Fruit fly (Drosophila melanogaster) whole organism, embryonic: Measurements from ENCODE around the gene CheA75a.

Experiments
- Awh ChIP-seq: fragments of 200-800 bp; sonication (Bioruptor generic); IDR thresholded peaks from 2 replicates; pipeline ENCODE4, ENCODE4 v1.3.6; 2022; ENCODE audit warnings: missing biosample characterization, missing genetic modification characterization
- Bteb2 ChIP-seq: fragments of 200-800 bp; sonication (Bioruptor generic); optimal IDR thresholded peaks from 2 replicates; lab custom pipeline; 2016; ENCODE audit warnings: missing biosample characterization, missing genetic modification characterization
- CG10267 ChIP-seq: fragments of 200-800 bp; sonication (Bioruptor generic); optimal IDR thresholded peaks from 2 replicates; lab custom pipeline; 2018; ENCODE audit warnings: missing biosample characterization, mild to moderate bottlenecking, missing genetic modification characterization, moderate library complexity
- CG12104 ChIP-seq: fragments of 200-800 bp; sonication (Bioruptor generic); optimal IDR thresholded peaks from 3 replicates; lab custom pipeline; 2016; ENCODE audit warnings: missing biosample characterization, missing genetic modification characterization
- CG13424 ChIP-seq: fragments of 200-800 bp; sonication (Bioruptor generic); optimal IDR thresholded peaks from 2 replicates; lab custom pipeline; 2019; ENCODE audit warnings: missing biosample characterization, mild to moderate bottlenecking, missing genetic modification characterization, moderate library complexity
- CG13624 ChIP-seq: fragments of 200-800 bp; sonication (Bioruptor generic); optimal IDR thresholded peaks from 2 replicates; lab custom pipeline; 2016; ENCODE audit warnings: missing biosample characterization, missing genetic modification characterization
- CG1792 ChIP-seq: fragments of 200-800 bp; sonication (Bioruptor generic); optimal IDR thresholded peaks from 2 replicates; lab custom pipeline; 2016; ENCODE audit warnings: missing biosample characterization, missing genetic modification characterization
- CG18011 ChIP-seq: fragments of 200-800 bp; sonication (Bioruptor generic); optimal IDR thresholded peaks from 2 replicates; lab custom pipeline; 2017; ENCODE audit warnings: missing biosample characterization, missing genetic modification characterization, mild to moderate bottlenecking, moderate library complexity, missing genotype
- CG18262 ChIP-seq: fragments of 200-800 bp; optimal IDR thresholded peaks from 3 replicates; lab custom pipeline; 2019; ENCODE audit warnings: missing biosample characterization, mild to moderate bottlenecking, missing genetic modification characterization, moderate library complexity
- CG2712 ChIP-seq: fragments of 200-800 bp; optimal IDR thresholded peaks from 3 replicates; lab custom pipeline; 2019; ENCODE audit warnings: missing biosample characterization, mild to moderate bottlenecking, missing genetic modification characterization, moderate library complexity
- CG30020 ChIP-seq: fragments of 200-800 bp; optimal IDR thresholded peaks from 2 replicates; lab custom pipeline; 2019; ENCODE audit warnings: missing biosample characterization, mild to moderate bottlenecking, missing genetic modification characterization, moderate library complexity
- CG31365 ChIP-seq: fragments of 200-800 bp; sonication (Bioruptor generic); optimal IDR thresholded peaks from 2 replicates; lab custom pipeline; 2018; ENCODE audit warnings: missing biosample characterization, mild to moderate bottlenecking, missing genetic modification characterization
- CG33213 ChIP-seq: fragments of 200-800 bp; sonication (Bioruptor generic); optimal IDR thresholded peaks from 3 replicates; lab custom pipeline; 2016; ENCODE audit warnings: missing biosample characterization, missing genetic modification characterization
- CG3995 ChIP-seq: fragments of 200-800 bp; sonication (Bioruptor generic); optimal IDR thresholded peaks from 3 replicates; lab custom pipeline; 2016; ENCODE audit warnings: missing biosample characterization, missing genetic modification characterization
- CG4328 ChIP-seq: fragments of 200-800 bp; sonication (Bioruptor generic); optimal IDR thresholded peaks from 3 replicates; lab custom pipeline; 2017; ENCODE audit warnings: missing biosample characterization, missing genetic modification reagents, missing genetic modification characterization
- CG4730 ChIP-seq: fragments of 200-800 bp; sonication (Bioruptor generic); IDR thresholded peaks from 2 replicates; pipeline ENCODE4 v1.3.6; 2022; ENCODE audit warnings: missing biosample characterization, missing genetic modification characterization
- CG5180 ChIP-seq: fragments of 200-800 bp; sonication (Bioruptor generic); optimal IDR thresholded peaks from 3 replicates; lab custom pipeline; 2017; ENCODE audit warnings: missing biosample characterization, missing genetic modification characterization, mild to moderate bottlenecking, moderate library complexity, missing genetic modification reagents
- CG6254 ChIP-seq: fragments of 200-800 bp; sonication (Bioruptor generic); optimal IDR thresholded peaks from 3 replicates; lab custom pipeline; 2017; ENCODE audit warnings: mild to moderate bottlenecking, missing biosample characterization, missing genetic modification reagents, missing genetic modification characterization
- CG7987 ChIP-seq: fragments of 200-800 bp; sonication (Bioruptor generic); optimal IDR thresholded peaks from 2 replicates; lab custom pipeline; 2018; ENCODE audit warnings: missing biosample characterization, mild to moderate bottlenecking, missing genetic modification characterization, moderate library complexity
- CG8388 ChIP-seq: fragments of 200-800 bp; sonication (Bioruptor generic); optimal IDR thresholded peaks from 2 replicates; lab custom pipeline; 2019; ENCODE audit warnings: missing biosample characterization, mild to moderate bottlenecking, missing genetic modification characterization, moderate library complexity
- Doc2 ChIP-seq: fragments of 200-800 bp; sonication (Bioruptor generic); IDR thresholded peaks from 2 replicates; pipeline ENCODE4 v1.3.6; 2022; ENCODE audit warnings: missing biosample characterization, missing genetic modification characterization
- HLH4C ChIP-seq: fragments of 200-800 bp; sonication (Bioruptor generic); IDR thresholded peaks from 3 replicates; pipeline ENCODE4 v1.3.6; 2022; ENCODE audit warnings: missing biosample characterization, missing genetic modification characterization; ENCODE audit not compliant: partially characterized antibody
- Hr51 ChIP-seq, 2 experiments: fragments of 200-800 bp; sonication (Bioruptor generic); optimal IDR thresholded peaks; 2 replicates in 1 of 2; 3 replicates in 1 of 2; lab custom pipeline; 2016 to 2018; ENCODE audit warnings: missing biosample characterization in 2 of 2, missing genetic modification characterization in 2 of 2, mild to moderate bottlenecking in 1 of 2, moderate library complexity in 1 of 2
- MTF-1 ChIP-seq: fragments of 200-800 bp; sonication (Bioruptor generic); optimal IDR thresholded peaks from 2 replicates; lab custom pipeline; 2018; ENCODE audit warnings: missing biosample characterization, mild to moderate bottlenecking, missing genetic modification characterization, borderline replicate concordance
- Meics ChIP-seq: fragments of 200-800 bp; sonication (Bioruptor generic); optimal IDR thresholded peaks from 2 replicates; lab custom pipeline; 2017; ENCODE audit warnings: missing biosample characterization, mild to moderate bottlenecking, missing genetic modification characterization
- Neu2 ChIP-seq: fragments of 200-800 bp; sonication (Bioruptor generic); optimal IDR thresholded peaks from 3 replicates; lab custom pipeline; 2016; ENCODE audit warnings: missing biosample characterization, missing genetic modification characterization, borderline replicate concordance
- Sin3A ChIP-seq: fragments of >200 bp; optimal IDR thresholded peaks from 2 replicates; lab custom pipeline; 2018
- abd-A ChIP-seq: fragments of 200-800 bp; sonication (Bioruptor generic); optimal IDR thresholded peaks from 3 replicates; lab custom pipeline; 2019; ENCODE audit warnings: missing biosample characterization, mild to moderate bottlenecking, missing genetic modification characterization, moderate library complexity
- amos ChIP-seq: fragments of 200-800 bp; sonication (Bioruptor generic); IDR thresholded peaks from 2 replicates; pipeline ENCODE4 v1.3.6; 2022; ENCODE audit warnings: missing biosample characterization, missing genetic modification characterization; ENCODE audit not compliant: partially characterized antibody
- az2 ChIP-seq: fragments of 200-800 bp; sonication (Bioruptor generic); optimal IDR thresholded peaks from 3 replicates; lab custom pipeline; 2016; ENCODE audit warnings: missing biosample characterization, missing genetic modification characterization
- bowl ChIP-seq: fragments of 200-800 bp; sonication (Bioruptor generic); IDR thresholded peaks from 2 replicates; pipeline ENCODE4 v1.3.6; 2022; ENCODE audit warnings: missing biosample characterization, missing genetic modification characterization
- dpn ChIP-seq, 2 experiments: fragments of 200-800 bp; sonication (Bioruptor generic); optimal IDR thresholded peaks; 3 replicates each; lab custom pipeline; 2016; ENCODE audit warnings: missing biosample characterization in 2 of 2, missing genetic modification characterization in 2 of 2
- ems ChIP-seq: fragments of 200-800 bp; sonication (Bioruptor generic); optimal IDR thresholded peaks from 3 replicates; lab custom pipeline; 2016; ENCODE audit warnings: missing biosample characterization, missing genetic modification characterization
- fu2 ChIP-seq: fragments of 200-800 bp; sonication (Bioruptor generic); optimal IDR thresholded peaks from 2 replicates; lab custom pipeline; 2016; ENCODE audit warnings: missing biosample characterization, missing genetic modification characterization
- gcm2 ChIP-seq: fragments of 200-800 bp; sonication (Bioruptor generic); optimal IDR thresholded peaks from 2 replicates; lab custom pipeline; 2016; ENCODE audit warnings: missing biosample characterization, missing genetic modification characterization
- gem ChIP-seq: fragments of 200-800 bp; sonication (Bioruptor generic); optimal IDR thresholded peaks from 2 replicates; lab custom pipeline; 2019; ENCODE audit warnings: missing biosample characterization, mild to moderate bottlenecking, missing genetic modification characterization, moderate library complexity
- gsb-n ChIP-seq: fragments of 200-800 bp; sonication (Bioruptor generic); optimal IDR thresholded peaks from 3 replicates; lab custom pipeline; 2018; ENCODE audit warnings: missing biosample characterization, mild to moderate bottlenecking, missing genetic modification characterization
- jigr1 ChIP-seq: fragments of 200-800 bp; sonication (Bioruptor generic); IDR thresholded peaks from 3 replicates; pipeline ENCODE4 v1.3.6; 2022; ENCODE audit warnings: missing biosample characterization, missing genetic modification characterization
- peb ChIP-seq: fragments of 200-800 bp; sonication (Bioruptor generic); IDR thresholded peaks from 2 replicates; pipeline ENCODE4 v1.3.6; 2022; ENCODE audit warnings: missing biosample characterization, missing genetic modification characterization
- pum ChIP-seq: fragments of 200-800 bp; sonication (Bioruptor generic); optimal IDR thresholded peaks from 2 replicates; lab custom pipeline; 2016; ENCODE audit warnings: missing biosample characterization, missing genetic modification characterization
- ranshi ChIP-seq: fragments of 200-800 bp; sonication (Bioruptor generic); IDR thresholded peaks from 2 replicates; pipeline ENCODE4 v1.3.6; 2022; ENCODE audit warnings: missing biosample characterization, missing genetic modification characterization
- schlank ChIP-seq: fragments of 200-800 bp; sonication (Bioruptor generic); optimal IDR thresholded peaks from 2 replicates; lab custom pipeline; 2018; ENCODE audit warnings: missing biosample characterization, mild to moderate bottlenecking, missing genetic modification characterization
- seq ChIP-seq: fragments of 200-800 bp; sonication (Bioruptor generic); IDR thresholded peaks from 2 replicates; pipeline ENCODE4 v1.3.6; 2022; ENCODE audit warnings: missing biosample characterization, missing genetic modification characterization
- sisA ChIP-seq: fragments of 200-800 bp; sonication (Bioruptor generic); IDR thresholded peaks from 2 replicates; pipeline ENCODE4 v1.3.6; 2022; ENCODE audit warnings: missing biosample characterization, missing genetic modification characterization
- slp2 ChIP-seq: fragments of 200-800 bp; sonication (Bioruptor generic); optimal IDR thresholded peaks from 2 replicates; lab custom pipeline; 2016; ENCODE audit warnings: missing biosample characterization, missing genetic modification characterization
- ssp ChIP-seq: fragments of 200-800 bp; sonication (Bioruptor generic); IDR thresholded peaks from 2 replicates; pipeline ENCODE4 v1.3.6; 2022; ENCODE audit warnings: missing biosample characterization, missing genetic modification characterization
- tin ChIP-seq: fragments of 200-800 bp; sonication (Bioruptor generic); optimal IDR thresholded peaks from 3 replicates; lab custom pipeline; 2016; ENCODE audit warnings: missing biosample characterization, missing genetic modification characterization
- twi ChIP-seq: fragments of 200-800 bp; optimal IDR thresholded peaks from 2 replicates; lab custom pipeline; 2019; ENCODE audit warnings: missing biosample characterization, mild to moderate bottlenecking, missing genetic modification characterization, moderate library complexity
- vvl ChIP-seq: fragments of 200-800 bp; sonication (Bioruptor generic); IDR thresholded peaks from 2 replicates; pipeline ENCODE4 v1.3.6; 2022; ENCODE audit warnings: missing biosample characterization, missing genetic modification characterization
- zen2 ChIP-seq: fragments of 200-800 bp; sonication (Bioruptor generic); IDR thresholded peaks from 3 replicates; pipeline ENCODE4 v1.3.6; 2022; ENCODE audit warnings: missing biosample characterization, missing genetic modification characterization; ENCODE audit not compliant: partially characterized antibody

CheA75a gene

DNA sequence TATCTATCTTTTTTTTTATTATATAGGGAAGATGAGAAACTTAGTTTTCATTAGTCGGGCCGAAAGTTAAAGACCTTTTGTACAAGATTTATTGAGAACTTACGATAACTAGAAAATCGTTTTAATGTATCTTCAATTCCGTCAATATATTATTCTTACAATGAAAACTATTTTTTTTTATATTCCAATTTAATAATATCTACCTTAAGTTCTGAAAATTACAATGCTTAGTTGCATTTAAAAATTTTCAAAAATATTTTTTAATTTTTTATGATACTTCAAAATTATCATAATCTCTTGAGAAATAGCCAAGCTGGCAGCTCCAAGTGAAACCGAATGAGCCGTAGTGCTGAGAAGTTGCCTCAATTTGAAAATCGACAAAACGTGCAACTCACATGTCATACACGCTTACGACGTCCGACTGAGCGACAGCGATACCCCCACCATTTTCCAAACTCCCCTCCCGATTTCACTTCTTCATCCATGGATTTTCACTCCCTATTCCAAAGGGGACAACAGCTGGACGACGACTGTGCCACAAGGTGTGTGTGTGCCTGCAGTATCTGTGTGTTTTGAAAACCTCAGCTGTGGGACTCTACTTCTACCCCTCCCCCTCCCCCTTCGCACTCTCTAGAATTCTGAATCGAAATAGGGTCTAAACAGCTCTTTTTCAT, 22.8 kb upstream of the CheA75a start (continued):
- TF ChIP-seq CG5180 (GFP tag; lab: Kevin White, UChicago) (no peak), peb (no peak), CG2712 (tag; lab: Kevin White, UChicago) (peak; percentile 7), Sin3A (lab: Kevin White, UChicago) (no peak), az2 (GFP tag; lab: Kevin White, UChicago) (no peak), vvl (GFP tag; lab: Robert Waterston, UW) (0 out of 2 replicates have a peak, but pooled peaks have one; percentile 19), Meics (GFP tag; lab: Kevin White, UChicago) (no peak), jigr1 (GFP tag; lab: Robert Waterston, UW) (no peak), CG18011 (GFP tag; lab: Kevin White, UChicago) (no peak), CG6254 (GFP tag; lab: Kevin White, UChicago) (no peak), tin (no peak), abd-A (tag; lab: Kevin White, UChicago) (no peak), CG3995 (GFP tag; lab: Kevin White, UChicago) (no peak), CG12104 (GFP tag; lab: Kevin White, UChicago) (no peak), pum (GFP tag; lab: Kevin White, UChicago) (no peak), sisA (GFP tag; lab: Robert Waterston, UW) (no peak), Awh (GFP tag; lab: Robert Waterston, UW) (no peak), zen2 (no peak), CG18262 (peak; percentile 66), gsb-n (tag; lab: Kevin White, UChicago) (no peak), CG33213 (GFP tag; lab: Kevin White, UChicago) (no peak), CG13624 (GFP tag; lab: Kevin White, UChicago) (no peak), gcm2 (GFP tag; lab: Kevin White, UChicago) (no peak), Neu2 (GFP tag; lab: Kevin White, UChicago) (no peak), CG13424 (tag; lab: Kevin White, UChicago) (no peak), CG4730 (GFP tag; lab: Robert Waterston, UW) (no peak), CG31365 (tag; lab: Kevin White, UChicago) (no peak), Bteb2 (GFP tag; lab: Kevin White, UChicago) (no peak), bowl (GFP tag; lab: Robert Waterston, UW) (no peak), schlank (no peak), CG30020 (tag; lab: Kevin White, UChicago) (no peak), seq (GFP tag; lab: Robert Waterston, UW) (no peak), ems (GFP tag; lab: Kevin White, UChicago) (no peak), twi (tag; lab: Kevin White, UChicago) (peak; percentile 97), amos (peak; percentile 13; the same call in 1 of the 2 replicates), CG10267 (tag; lab: Kevin White, UChicago) (peak; percentile 8), Hr51 (GFP tag; optimal IDR thresholded peaks at IDR 0.05; lab: Kevin White, UChicago) (no peak), fu2 (no peak), gem (tag; lab: Kevin White, UChicago) (peak; percentile 44), CG8388 (peak; percentile 14), ssp (GFP tag; lab: Robert Waterston, UW) (no peak), CG4328 (no peak), slp2 (GFP tag; lab: Kevin White, UChicago) (no peak), dpn (GFP tag; optimal IDR thresholded peaks at IDR 0.05; lab: Kevin White, UChicago) (no peak), CG1792 (no peak), Doc2 (GFP tag; lab: Robert Waterston, UW) (no peak), MTF-1 (GFP tag; lab: Kevin White, UChicago) (no peak), HLH4C (no peak), ranshi (GFP tag; lab: Robert Waterston, UW) (no peak), CG7987 (GFP tag; lab: Kevin White, UChicago) (no peak)
